Fruit fly (Drosophila melanogaster) whole organism, embryonic: Measurements from ENCODE around the gene Muc14A.
A peak's percentile ranks its signal among the peaks of the same experiment; 100 is the strongest.

Source experiments
- Asciz ChIP-seq: fragments of 200-800 bp; sonication (Bioruptor generic); optimal IDR thresholded peaks from 2 replicates; lab custom pipeline; 2017; ENCODE audit warnings: missing biosample characterization, mild to moderate bottlenecking, missing genetic modification characterization, missing genetic modification reagents
- Atf3 ChIP-seq: fragments of 200-800 bp; sonication (Bioruptor generic); optimal IDR thresholded peaks from 3 replicates; lab custom pipeline; 2016; ENCODE audit warnings: missing biosample characterization, missing genetic modification characterization
- Bteb2 ChIP-seq: fragments of 200-800 bp; sonication (Bioruptor generic); optimal IDR thresholded peaks from 2 replicates; lab custom pipeline; 2016; ENCODE audit warnings: missing biosample characterization, missing genetic modification characterization
- CG1024 ChIP-seq: fragments of 200-800 bp; sonication (Bioruptor generic); IDR thresholded peaks from 2 replicates; pipeline ENCODE4 v1.3.6; 2022; ENCODE audit warnings: missing biosample characterization, missing genetic modification characterization
- CG10462 ChIP-seq: fragments of 200-800 bp; sonication (Bioruptor generic); optimal IDR thresholded peaks from 2 replicates; lab custom pipeline; 2016; ENCODE audit warnings: missing biosample characterization, missing genetic modification characterization
- CG10979 ChIP-seq: fragments of 200-800 bp; sonication (Bioruptor generic); optimal IDR thresholded peaks from 2 replicates; lab custom pipeline; 2018; ENCODE audit warnings: missing biosample characterization, mild to moderate bottlenecking, missing genetic modification characterization, moderate library complexity
- CG11504 ChIP-seq: fragments of 200-800 bp; sonication (Bioruptor generic); optimal IDR thresholded peaks from 3 replicates; lab custom pipeline; 2019; ENCODE audit warnings: missing biosample characterization, mild to moderate bottlenecking, missing genetic modification characterization, moderate library complexity
- CG12769 ChIP-seq: fragments of 200-800 bp; sonication (Bioruptor generic); optimal IDR thresholded peaks from 2 replicates; lab custom pipeline; 2019; ENCODE audit warnings: missing biosample characterization, mild to moderate bottlenecking, missing genetic modification characterization, moderate library complexity
- CG14710 ChIP-seq: fragments of 200-800 bp; sonication (Bioruptor generic); optimal IDR thresholded peaks from 3 replicates; lab custom pipeline; 2019; ENCODE audit warnings: missing biosample characterization, mild to moderate bottlenecking, missing genetic modification characterization, moderate library complexity
- CG15479 ChIP-seq: fragments of 200-800 bp; sonication (Bioruptor generic); optimal IDR thresholded peaks from 3 replicates; lab custom pipeline; 2019; ENCODE audit warnings: missing biosample characterization, mild to moderate bottlenecking, missing genetic modification characterization, moderate library complexity
- CG16863 ChIP-seq: fragments of 200-800 bp; sonication (Bioruptor generic); optimal IDR thresholded peaks from 3 replicates; lab custom pipeline; 2016; ENCODE audit warnings: missing biosample characterization, missing genetic modification characterization
- CG18262 ChIP-seq: fragments of 200-800 bp; optimal IDR thresholded peaks from 3 replicates; lab custom pipeline; 2019; ENCODE audit warnings: missing biosample characterization, mild to moderate bottlenecking, missing genetic modification characterization, moderate library complexity
- CG2120 ChIP-seq: fragments of 200-800 bp; sonication (Bioruptor generic); optimal IDR thresholded peaks from 3 replicates; lab custom pipeline; 2016; ENCODE audit warnings: missing biosample characterization, missing genetic modification characterization
- CG2199 ChIP-seq: fragments of 200-800 bp; sonication (Bioruptor generic); IDR thresholded peaks from 3 replicates; pipeline ENCODE4 v1.3.6; 2022; ENCODE audit warnings: missing biosample characterization, missing genetic modification characterization
- CG3065 ChIP-seq: fragments of 200-800 bp; sonication (Bioruptor generic); optimal IDR thresholded peaks from 2 replicates; lab custom pipeline; 2016; ENCODE audit warnings: missing biosample characterization, missing genetic modification characterization
- CG34376 ChIP-seq: fragments of 200-800 bp; sonication (Bioruptor generic); optimal IDR thresholded peaks from 2 replicates; lab custom pipeline; 2018; ENCODE audit warnings: missing biosample characterization, mild to moderate bottlenecking, missing genetic modification characterization
- CG43689 ChIP-seq: fragments of 200-800 bp; sonication (Bioruptor generic); IDR thresholded peaks from 2 replicates; pipeline ENCODE4 v1.3.6; 2022; ENCODE audit warnings: missing biosample characterization, missing genetic modification characterization
- CG5953 ChIP-seq: fragments of 200-800 bp; sonication (Bioruptor generic); IDR thresholded peaks from 2 replicates; pipeline ENCODE4 v1.3.6; 2022; ENCODE audit warnings: missing biosample characterization, missing genetic modification characterization
- CG8290 ChIP-seq, 3 experiments: fragments of 200-800 bp; sonication (Bioruptor generic); optimal IDR thresholded peaks; 2 replicates each; lab custom pipeline; 2016 to 2019; ENCODE audit warnings: missing biosample characterization in 3 of 3, missing genetic modification characterization in 3 of 3, mild to moderate bottlenecking in 2 of 3, moderate library complexity in 1 of 3
- CG8478 ChIP-seq: fragments of >200 bp; optimal IDR thresholded peaks from 2 replicates; lab custom pipeline; 2018
- D ChIP-seq, 2 experiments: fragments of 200-800 bp in 1 of 2; fragments of >200 bp in 1 of 2; sonication (Bioruptor generic) in 1 of 2; optimal IDR thresholded peaks; 2 replicates in 1 of 2; 3 replicates in 1 of 2; lab custom pipeline; 2017; ENCODE audit warnings: mild to moderate bottlenecking in 1 of 2, missing biosample characterization in 1 of 2, missing genetic modification characterization in 1 of 2, missing genetic modification reagents in 1 of 2
- D19B ChIP-seq: fragments of 200-800 bp; sonication (Bioruptor generic); optimal IDR thresholded peaks from 2 replicates; lab custom pipeline; 2017; ENCODE audit warnings: missing biosample characterization, mild to moderate bottlenecking, missing genetic modification characterization
- Deaf1 ChIP-seq: fragments of 200-800 bp; optimal IDR thresholded peaks from 3 replicates; lab custom pipeline; 2019; ENCODE audit warnings: missing biosample characterization, mild to moderate bottlenecking, missing genetic modification characterization, moderate library complexity
- Eip74EF ChIP-seq, 2 experiments: fragments of 200-800 bp in 1 of 2; fragments of >200 bp in 1 of 2; sonication (Bioruptor generic) in 1 of 2; optimal IDR thresholded peaks; 2 replicates each; lab custom pipeline; 2017 to 2019; ENCODE audit warnings: missing biosample characterization in 2 of 2, missing genetic modification characterization in 2 of 2, mild to moderate bottlenecking in 1 of 2, moderate library complexity in 1 of 2
- Ets65A ChIP-seq: fragments of 200-800 bp; sonication (Bioruptor generic); peaks from one replicate; lab custom pipeline; 2016; ENCODE audit warnings: missing biosample characterization, missing genetic modification characterization
- Side ChIP-seq: fragments of 200-800 bp; sonication (Bioruptor generic); optimal IDR thresholded peaks from 2 replicates; lab custom pipeline; 2016; ENCODE audit warnings: missing biosample characterization, missing genetic modification characterization
- Sin3A ChIP-seq: fragments of >200 bp; optimal IDR thresholded peaks from 2 replicates; lab custom pipeline; 2018
- Xrp1 ChIP-seq: fragments of 200-800 bp; sonication (Bioruptor generic); IDR thresholded peaks from 2 replicates; pipeline ENCODE4 v1.3.6; 2022; ENCODE audit warnings: missing biosample characterization, missing genetic modification characterization
- YL-1 ChIP-seq: fragments of 200-800 bp; sonication (Bioruptor generic); optimal IDR thresholded peaks from 3 replicates; lab custom pipeline; 2017; ENCODE audit warnings: missing biosample characterization, mild to moderate bottlenecking, missing genetic modification characterization
- cas ChIP-seq: fragments of 200-800 bp; sonication (Bioruptor generic); IDR thresholded peaks from 2 replicates; pipeline ENCODE4 v1.3.6; 2022; ENCODE audit warnings: missing biosample characterization, missing genetic modification characterization
- cg ChIP-seq: fragments of 200-800 bp; sonication (Bioruptor generic); optimal IDR thresholded peaks from 3 replicates; lab custom pipeline; 2019; ENCODE audit warnings: missing biosample characterization, mild to moderate bottlenecking, missing genetic modification characterization, moderate library complexity
- crc ChIP-seq: fragments of 200-800 bp; sonication (Bioruptor generic); optimal IDR thresholded peaks from 2 replicates; lab custom pipeline; 2016; ENCODE audit warnings: missing biosample characterization, missing genetic modification characterization
- crp ChIP-seq, 2 experiments: fragments of 200-800 bp; sonication (Bioruptor generic); optimal IDR thresholded peaks; 2 replicates in 1 of 2; 3 replicates in 1 of 2; lab custom pipeline; 2017; ENCODE audit warnings: missing biosample characterization in 2 of 2, missing genetic modification characterization in 2 of 2, mild to moderate bottlenecking in 1 of 2, moderate library complexity in 1 of 2
- ems ChIP-seq: fragments of 200-800 bp; sonication (Bioruptor generic); optimal IDR thresholded peaks from 3 replicates; lab custom pipeline; 2016; ENCODE audit warnings: missing biosample characterization, missing genetic modification characterization
- en ChIP-seq: fragments of 200-800 bp; sonication (Bioruptor generic); optimal IDR thresholded peaks from 2 replicates; lab custom pipeline; 2016; ENCODE audit warnings: missing biosample characterization, missing genetic modification characterization
- eyg ChIP-seq: fragments of 200-800 bp; sonication (Bioruptor generic); optimal IDR thresholded peaks from 3 replicates; lab custom pipeline; 2016; ENCODE audit warnings: missing biosample characterization, missing genetic modification characterization
- fd3F ChIP-seq: fragments of 200-800 bp; sonication (Bioruptor generic); optimal IDR thresholded peaks from 2 replicates; lab custom pipeline; 2018; ENCODE audit warnings: missing biosample characterization, mild to moderate bottlenecking, missing genetic modification characterization, moderate library complexity
- gce ChIP-seq: fragments of 200-800 bp; sonication (Bioruptor generic); IDR thresholded peaks from 3 replicates; pipeline ENCODE4 v1.3.6; 2022; ENCODE audit warnings: missing biosample characterization, missing genetic modification characterization
- gt ChIP-seq: fragments of 200-800 bp; sonication (Bioruptor generic); IDR thresholded peaks from 2 replicates; pipeline ENCODE4 v1.3.6; 2022; ENCODE audit warnings: missing biosample characterization, missing genetic modification characterization
- nmo ChIP-seq: fragments of 200-800 bp; sonication (Bioruptor generic); optimal IDR thresholded peaks from 2 replicates; lab custom pipeline; 2018; ENCODE audit warnings: missing biosample characterization, mild to moderate bottlenecking, missing genetic modification characterization, moderate library complexity
- nom ChIP-seq: fragments of 200-800 bp; sonication (Bioruptor generic); optimal IDR thresholded peaks from 2 replicates; lab custom pipeline; 2017; ENCODE audit warnings: missing biosample characterization, missing genetic modification characterization, mild to moderate bottlenecking, moderate library complexity, missing genetic modification reagents
- pan ChIP-seq, 4 experiments: fragments of >200 bp in 3 of 4; fragments of 200-800 bp in 1 of 4; sonication (Bioruptor generic) in 1 of 4; optimal IDR thresholded peaks in 3 of 4; IDR thresholded peaks in 1 of 4; 2 replicates each; pipeline versions ENCODE4 v1.3.6 to Lab custom; 2017 to 2022; ENCODE audit warnings: missing biosample characterization in 2 of 4, missing genetic modification characterization in 2 of 4, mixed read lengths in 1 of 4
- psq ChIP-seq: fragments of 200-800 bp; sonication (Bioruptor generic); optimal IDR thresholded peaks from 2 replicates; lab custom pipeline; 2017; ENCODE audit warnings: missing biosample characterization, missing genetic modification characterization
- slou ChIP-seq: fragments of 200-800 bp; sonication (Bioruptor generic); optimal IDR thresholded peaks from 3 replicates; lab custom pipeline; 2016; ENCODE audit warnings: missing biosample characterization, missing genetic modification characterization
- sqz ChIP-seq: fragments of 200-800 bp; sonication (Bioruptor generic); optimal IDR thresholded peaks from 3 replicates; lab custom pipeline; 2018; ENCODE audit warnings: missing biosample characterization, mild to moderate bottlenecking, missing genetic modification characterization
- z ChIP-seq: fragments of 200-800 bp; sonication (Bioruptor generic); IDR thresholded peaks from 3 replicates; pipeline ENCODE4 v1.3.6; 2022; ENCODE audit warnings: missing biosample characterization, missing genetic modification characterization
- zen ChIP-seq: fragments of 200-800 bp; sonication (Bioruptor generic); optimal IDR thresholded peaks from 3 replicates; lab custom pipeline; 2018; ENCODE audit warnings: missing biosample characterization, mild to moderate bottlenecking, missing genetic modification characterization, moderate library complexity

The Muc14A gene

DNA sequence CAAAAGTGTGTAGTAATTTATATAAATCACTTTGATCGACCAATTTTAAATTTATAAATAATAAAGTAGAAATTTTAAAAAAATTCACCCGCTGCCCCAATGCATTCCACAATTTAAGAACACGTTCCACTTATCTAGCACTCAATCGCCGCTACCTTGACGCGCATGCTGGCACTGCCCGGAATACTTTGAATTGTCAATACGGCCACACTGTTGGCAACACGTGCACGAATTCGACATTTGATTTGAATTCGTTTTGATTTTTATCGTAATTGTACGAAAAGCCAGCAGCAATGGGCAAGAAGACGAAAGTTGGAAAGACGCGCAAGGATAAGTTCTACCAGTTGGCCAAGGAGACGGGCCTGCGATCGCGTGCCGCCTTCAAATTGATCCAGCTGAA is 12.1 kb upstream of the Muc14A start, which contains the start of gene CG8939 (continued):
- peak; percentile 33 for TF ChIP-seq CG14710
- TF ChIP-seq, all 482 proteins: peak for 38

DNA sequence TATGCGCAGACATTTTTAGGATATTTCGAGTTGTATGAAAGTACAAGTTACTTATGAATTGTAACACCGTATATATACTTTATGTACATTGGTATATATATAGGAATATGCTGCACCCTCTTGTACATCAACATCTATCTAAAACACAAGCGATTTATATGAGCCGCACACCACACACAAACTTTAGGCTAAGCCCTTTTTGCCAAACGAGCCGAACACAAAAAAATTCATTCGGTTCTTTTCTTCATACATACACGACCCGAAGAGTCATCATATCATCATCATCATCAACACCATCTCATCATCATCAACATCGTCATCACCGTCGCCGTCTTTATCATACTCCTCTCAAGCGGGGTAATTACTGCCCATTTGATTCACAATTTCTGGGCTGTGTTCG is 3.8 kb upstream of the Muc14A start:
- TF ChIP-seq nmo (GFP tag; lab: Kevin White, UChicago) (no peak), CG15479 (GFP tag; lab: Kevin White, UChicago) (no peak), CG2199 (GFP tag; lab: Robert Waterston, UW) (peak; percentile 55; the same call in 2 of the 3 replicates), Side (GFP tag; lab: Kevin White, UChicago) (no peak), CG10979 (peak; percentile 7), Atf3 (GFP tag; lab: Kevin White, UChicago) (no peak), sqz (peak; percentile 55), Deaf1 (peak; percentile 97), nom (GFP tag; lab: Kevin White, UChicago) (peak; percentile 7), CG34376 (GFP tag; lab: Kevin White, UChicago) (peak; percentile 11), crc (no peak), zen (no peak), cas (GFP tag; lab: Robert Waterston, UW) (no peak), cg (GFP tag; lab: Kevin White, UChicago) (no peak)

DNA sequence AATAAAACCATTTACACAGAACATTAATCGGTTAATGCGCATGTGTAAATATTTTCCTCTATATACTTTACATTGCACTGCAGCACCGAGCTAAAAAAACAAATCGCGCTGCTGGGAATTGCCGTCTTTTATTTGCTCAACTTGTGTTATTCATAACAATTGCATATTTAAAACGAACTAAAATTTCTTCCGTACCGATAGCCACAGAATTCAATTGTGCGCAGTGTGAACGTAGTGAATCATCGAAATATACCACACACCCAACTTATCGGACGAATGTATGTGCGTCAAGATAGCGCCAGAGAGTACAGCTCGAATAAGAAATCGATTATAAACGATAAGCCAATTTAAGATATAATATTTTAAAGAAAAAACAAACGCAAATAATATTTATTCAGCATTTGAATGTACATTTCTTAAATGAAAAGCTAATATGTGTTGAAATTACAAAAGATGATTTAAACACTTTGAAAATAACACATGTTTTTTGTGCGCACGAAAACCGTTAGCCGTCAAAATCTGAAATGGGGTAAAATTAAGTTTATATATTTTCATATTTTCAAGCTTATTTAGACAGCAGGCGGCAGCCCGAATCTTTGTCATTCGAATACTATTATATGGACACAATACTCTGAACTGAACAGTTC is 3.2 kb upstream of the Muc14A start, which contains the start of the genes vap and CG12698:
vap (minus strand) TSS at position 262 of the 647 bp plus-strand sequence.
CG12698 (plus strand) TSS at position 597 of the 647 bp plus-strand sequence.
- TF ChIP-seq CG12769 (tag; lab: Kevin White, UChicago) (no peak), ems (GFP tag; lab: Kevin White, UChicago) (no peak), z (GFP tag; lab: Robert Waterston, UW) (no peak), CG3065 (GFP tag; lab: Kevin White, UChicago) (no peak), CG18262 (tag; lab: Kevin White, UChicago) (no peak), CG16863 (GFP tag; lab: Kevin White, UChicago) (no peak), D (optimal IDR thresholded peaks at IDR 0.05; lab: Kevin White, UChicago) (no peak), D (GFP tag; optimal IDR thresholded peaks at IDR 0.05; lab: Kevin White, UChicago) (no peak), Sin3A (lab: Kevin White, UChicago) (no peak), Eip74EF (GFP tag; optimal IDR thresholded peaks at IDR 0.05; lab: Kevin White, UChicago) (no peak), CG11504 (tag; lab: Kevin White, UChicago) (no peak), eyg (no peak), Xrp1 (GFP tag; lab: Robert Waterston, UW) (no peak), CG10462 (GFP tag; lab: Kevin White, UChicago) (no peak), Bteb2 (GFP tag; lab: Kevin White, UChicago) (no peak), psq (GFP tag; lab: Kevin White, UChicago) (no peak), sqz (no peak), CG8478 (lab: Kevin White, UChicago) (no peak), Ets65A (GFP tag; lab: Kevin White, UChicago) (no peak), CG43689 (GFP tag; lab: Robert Waterston, UW) (no peak), YL-1 (GFP tag; lab: Kevin White, UChicago) (peak; percentile 38), CG8290 (GFP tag; optimal IDR thresholded peaks at IDR 0.05; lab: Kevin White, UChicago) (no peak), CG8290 (tag; optimal IDR thresholded peaks at IDR 0.05; lab: Kevin White, UChicago) (no peak), gce (GFP tag; lab: Robert Waterston, UW) (no peak), CG1024 (GFP tag; lab: Robert Waterston, UW) (peak; percentile 41), gt (GFP tag; lab: Robert Waterston, UW) (no peak), Asciz (GFP tag; lab: Kevin White, UChicago) (no peak), CG2120 (GFP tag; lab: Kevin White, UChicago) (peak; percentile 8), D19B (GFP tag; lab: Kevin White, UChicago) (no peak), crp (GFP tag; optimal IDR thresholded peaks at IDR 0.05; lab: Kevin White, UChicago) (no peak), slou (GFP tag; lab: Kevin White, UChicago) (no peak), CG5953 (no peak), pan (optimal IDR thresholded peaks at IDR 0.05; lab: Kevin White, UChicago) (no peak), pan (GFP tag; optimal IDR thresholded peaks at IDR 0.05 in 1 of 2, IDR thresholded peaks at IDR 0.05 in 1 of 2) (no peak), fd3F (GFP tag; lab: Kevin White, UChicago) (no peak), en (GFP tag; lab: Kevin White, UChicago) (no peak)
